Worm (Caenorhabditis elegans) whole organism, L4 larva: ENCODE measurements around the gene F17H10.1.

Experiments
- F49E8.2 ChIP-seq: sonication (generic microtip); optimal IDR thresholded peaks from 2 replicates; lab custom pipeline; 2016; ENCODE audit warnings: missing compliant biosample characterization, mild to moderate bottlenecking, missing genetic modification characterization, borderline replicate concordance
- R02D3.7 ChIP-seq: fragments of 150-350 bp; sonication (generic microtip); optimal IDR thresholded peaks from 3 replicates; lab custom pipeline; 2014; ENCODE audit warnings: missing biosample characterization, missing genetic modification characterization
- T20F7.1 ChIP-seq: fragments of 200-800 bp; sonication (Bioruptor generic); optimal IDR thresholded peaks from 2 replicates; lab custom pipeline; 2018; ENCODE audit warnings: mild to moderate bottlenecking, missing genetic modification characterization, missing compliant biosample characterization
- T26A8.4 ChIP-seq: fragments of 200-800 bp; sonication (Bioruptor generic); IDR thresholded peaks from 2 replicates; pipeline ENCODE4 v1.3.6; 2022; ENCODE audit warnings: missing genetic modification characterization, missing compliant biosample characterization
- Y48G9A.11 ChIP-seq: fragments of 200-800 bp; sonication (Bioruptor generic); IDR thresholded peaks from 2 replicates; pipeline ENCODE4 v1.3.6; 2022; ENCODE audit warnings: missing genetic modification reagents, missing genetic modification characterization, missing compliant biosample characterization
- Y5F2A.4 ChIP-seq: fragments of 200-800 bp; sonication (Bioruptor generic); optimal IDR thresholded peaks from 2 replicates; lab custom pipeline; 2018; ENCODE audit warnings: mild to moderate bottlenecking, missing genetic modification characterization, missing compliant biosample characterization
- Y75B8A.6 ChIP-seq: fragments of 200-800 bp; sonication (Bioruptor generic); IDR thresholded peaks from 2 replicates; pipeline ENCODE4 v1.3.6; 2022; ENCODE audit warnings: missing genetic modification reagents, missing genetic modification characterization, missing compliant biosample characterization
- ZK337.2 ChIP-seq: fragments of 200-800 bp; sonication (Bioruptor generic); IDR thresholded peaks from 2 replicates; pipeline ENCODE4 v1.3.6; 2022; ENCODE audit warnings: missing genetic modification reagents, missing genetic modification characterization, missing compliant biosample characterization
- aha-1 ChIP-seq: fragments of 150-350 bp; peaks from one replicate; lab custom pipeline; 2014; ENCODE audit warnings: missing biosample characterization, missing genetic modification characterization
- ama-1 ChIP-seq: fragments of 150-350 bp; optimal IDR thresholded peaks from 2 replicates; lab custom pipeline; 2014; ENCODE audit warnings: inconsistent platforms, mixed read lengths
- ceh-28 ChIP-seq: fragments of 150-350 bp; optimal IDR thresholded peaks from 2 replicates; lab custom pipeline; 2014; ENCODE audit warnings: missing biosample characterization, missing genetic modification reagents, missing genetic modification characterization
- ceh-82 ChIP-seq: sonication (generic microtip); optimal IDR thresholded peaks from 2 replicates; lab custom pipeline; 2017; ENCODE audit warnings: missing biosample characterization, missing genetic modification characterization
- ces-1 ChIP-seq: fragments of 150-350 bp; sonication (generic microtip); optimal IDR thresholded peaks from 4 replicates; lab custom pipeline; 2014; ENCODE audit warnings: missing biosample characterization, missing genetic modification reagents, missing genetic modification characterization
- cey-2 ChIP-seq: sonication (generic microtip); optimal IDR thresholded peaks from 3 replicates; lab custom pipeline; 2017; ENCODE audit warnings: missing genetic modification characterization, mild to moderate bottlenecking, missing compliant biosample characterization, antibody characterized with exemption, borderline replicate concordance; ENCODE audit not compliant: insufficient read depth
- ctbp-1 ChIP-seq: fragments of 200-800 bp; sonication (Bioruptor generic); IDR thresholded peaks from 2 replicates; pipeline ENCODE4 v1.3.6; 2022; ENCODE audit warnings: missing genetic modification reagents, missing genetic modification characterization, missing compliant biosample characterization
- daf-19 ChIP-seq: fragments of 200-800 bp; sonication (Bioruptor generic); conservative IDR thresholded peaks from 2 replicates; pipeline ENCODE4 v1.3.6; 2022; ENCODE audit warnings: missing genetic modification characterization, missing compliant biosample characterization
- daf-8 ChIP-seq: fragments of 200-800 bp; sonication (Bioruptor generic); IDR thresholded peaks from 2 replicates; pipeline ENCODE4 v1.3.6; 2022; ENCODE audit warnings: missing genetic modification characterization, missing compliant biosample characterization
- dmd-8 ChIP-seq: fragments of 200-800 bp; sonication (Bioruptor generic); IDR thresholded peaks from 2 replicates; pipeline ENCODE4 v1.3.6; 2022; ENCODE audit warnings: missing genetic modification characterization, missing compliant biosample characterization
- duxl-1 ChIP-seq: sonication (generic microtip); optimal IDR thresholded peaks from 2 replicates; lab custom pipeline; 2016; ENCODE audit warnings: mild to moderate bottlenecking, missing genetic modification characterization, moderate library complexity, missing compliant biosample characterization; ENCODE audit not compliant: poor library complexity
- dve-1 ChIP-seq: sonication (generic microtip); optimal IDR thresholded peaks from 2 replicates; lab custom pipeline; 2017; ENCODE audit warnings: antibody characterized with exemption, mild to moderate bottlenecking, missing genetic modification characterization, missing compliant biosample characterization; ENCODE audit not compliant: insufficient read depth
- egl-27 ChIP-seq: sonication (generic microtip); optimal IDR thresholded peaks from 3 replicates; lab custom pipeline; 2017; ENCODE audit warnings: missing biosample characterization, missing genetic modification reagents, missing genetic modification characterization
- fkh-10 ChIP-seq: fragments of 150-350 bp; optimal IDR thresholded peaks from 2 replicates; lab custom pipeline; 2014; ENCODE audit warnings: missing biosample characterization, missing genetic modification reagents, missing genetic modification characterization
- gei-8 ChIP-seq: fragments of 200-800 bp; sonication (Bioruptor generic); optimal IDR thresholded peaks from 2 replicates; lab custom pipeline; 2018; ENCODE audit warnings: mild to moderate bottlenecking, missing genetic modification characterization, missing compliant biosample characterization
- hlh-30 ChIP-seq: sonication (generic microtip); optimal IDR thresholded peaks from 2 replicates; lab custom pipeline; 2017; ENCODE audit warnings: antibody characterized with exemption, mild to moderate bottlenecking, missing genetic modification characterization, missing compliant biosample characterization; ENCODE audit not compliant: insufficient read depth
- lin-1 ChIP-seq: fragments of 200-800 bp; sonication (Bioruptor generic); IDR thresholded peaks from 2 replicates; pipeline ENCODE4 v1.3.6; 2022; ENCODE audit warnings: missing genetic modification reagents, missing genetic modification characterization, missing compliant biosample characterization
- lin-13 ChIP-seq: fragments of 150-350 bp; optimal IDR thresholded peaks from 2 replicates; lab custom pipeline; 2014; ENCODE audit warnings: missing biosample characterization, missing genetic modification reagents, missing genetic modification characterization
- lin-29 ChIP-seq: fragments of 200-800 bp; sonication (Bioruptor generic); IDR thresholded peaks from 2 replicates; pipeline ENCODE4 v1.3.6; 2022; ENCODE audit warnings: missing genetic modification reagents, missing genetic modification characterization, missing compliant biosample characterization
- lsy-2 ChIP-seq, 2 experiments: fragments of 150-350 bp in 1 of 2; sonication (generic microtip) in 1 of 2; optimal IDR thresholded peaks; 2 replicates each; lab custom pipeline; 2014 to 2017; ENCODE audit warnings: missing biosample characterization in 2 of 2, missing genetic modification characterization in 2 of 2
- madf-5 ChIP-seq, 2 experiments: fragments of 200-800 bp; sonication (Bioruptor generic); IDR thresholded peaks; 2 replicates each; pipeline ENCODE4 v1.3.6; 2022; ENCODE audit warnings: missing compliant biosample characterization in 2 of 2, missing genetic modification characterization in 2 of 2
- madf-9 ChIP-seq: fragments of 200-800 bp; sonication (Bioruptor generic); conservative IDR thresholded peaks from 2 replicates; pipeline ENCODE4 v1.3.6; 2022; ENCODE audit warnings: missing genetic modification reagents, missing genetic modification characterization, missing compliant biosample characterization
- mdt-29 ChIP-seq: fragments of 200-800 bp; sonication (Bioruptor generic); IDR thresholded peaks from 2 replicates; pipeline ENCODE4 v1.3.6; 2022; ENCODE audit warnings: missing genetic modification reagents, missing genetic modification characterization, missing compliant biosample characterization
- mxl-2 ChIP-seq: fragments of 200-800 bp; sonication (Bioruptor generic); conservative IDR thresholded peaks from 2 replicates; pipeline ENCODE4 v1.3.6; 2022; ENCODE audit warnings: missing genetic modification reagents, missing genetic modification characterization, missing compliant biosample characterization
- mxl-3 ChIP-seq: fragments of 200-800 bp; sonication (Bioruptor generic); optimal IDR thresholded peaks from 2 replicates; lab custom pipeline; 2018; ENCODE audit warnings: mild to moderate bottlenecking, missing genetic modification characterization, missing compliant biosample characterization
- nhr-102 ChIP-seq: sonication (generic microtip); optimal IDR thresholded peaks from 2 replicates; lab custom pipeline; 2016; ENCODE audit warnings: mild to moderate bottlenecking, missing genetic modification characterization, moderate library complexity, missing compliant biosample characterization
- nhr-11 ChIP-seq: fragments of 150-350 bp; optimal IDR thresholded peaks from 2 replicates; lab custom pipeline; 2014; ENCODE audit warnings: missing biosample characterization, missing genetic modification characterization
- nhr-111 ChIP-seq: fragments of 200-800 bp; sonication (Bioruptor generic); optimal IDR thresholded peaks from 2 replicates; lab custom pipeline; 2018; ENCODE audit warnings: mild to moderate bottlenecking, missing genetic modification characterization, missing compliant biosample characterization
- nhr-237 ChIP-seq: sonication (generic microtip); optimal IDR thresholded peaks from 2 replicates; lab custom pipeline; 2017; ENCODE audit warnings: missing biosample characterization, missing genetic modification characterization
- nhr-28 ChIP-seq: fragments of 150-350 bp; optimal IDR thresholded peaks from 2 replicates; lab custom pipeline; 2014; ENCODE audit warnings: missing biosample characterization, missing genetic modification characterization
- nhr-42 ChIP-seq: fragments of 200-800 bp; sonication (Bioruptor generic); IDR thresholded peaks from 2 replicates; pipeline ENCODE4 v1.3.6; 2022; ENCODE audit warnings: missing genetic modification characterization, missing compliant biosample characterization
- nhr-77 ChIP-seq: fragments of 150-350 bp; optimal IDR thresholded peaks from 2 replicates; lab custom pipeline; 2014; ENCODE audit warnings: missing biosample characterization, missing genetic modification characterization
- pha-4 ChIP-seq, 2 experiments: fragments of 150-350 bp in 1 of 2; fragments of 200-800 bp in 1 of 2; sonication (Bioruptor generic) in 1 of 2; IDR thresholded peaks in 1 of 2; optimal IDR thresholded peaks in 1 of 2; 2 replicates each; pipeline versions ENCODE4 v1.3.6 to Lab custom; 2014 to 2022; ENCODE audit warnings: missing genetic modification characterization in 2 of 2, missing genetic modification reagents in 2 of 2, missing biosample characterization in 1 of 2, missing compliant biosample characterization in 1 of 2
- php-3 ChIP-seq: fragments of 200-800 bp; sonication (Bioruptor generic); IDR thresholded peaks from 2 replicates; pipeline ENCODE4 v1.3.6; 2022; ENCODE audit warnings: missing genetic modification reagents, missing genetic modification characterization, missing compliant biosample characterization
- saeg-2 ChIP-seq: fragments of 200-800 bp; sonication (Bioruptor generic); IDR thresholded peaks from 2 replicates; pipeline ENCODE4 v1.3.6; 2022; ENCODE audit warnings: missing genetic modification reagents, missing genetic modification characterization, missing compliant biosample characterization
- sdz-12 ChIP-seq: fragments of 200-800 bp; sonication (Bioruptor generic); optimal IDR thresholded peaks from 2 replicates; lab custom pipeline; 2018; ENCODE audit warnings: mild to moderate bottlenecking, missing genetic modification characterization, missing compliant biosample characterization
- snpc-1.2 ChIP-seq: fragments of 200-800 bp; sonication (Bioruptor generic); IDR thresholded peaks from 2 replicates; pipeline ENCODE4 v1.3.6; 2022; ENCODE audit warnings: missing genetic modification reagents, missing genetic modification characterization, missing compliant biosample characterization
- spr-3 ChIP-seq: fragments of 200-800 bp; sonication (Bioruptor generic); optimal IDR thresholded peaks from 2 replicates; lab custom pipeline; 2018; ENCODE audit warnings: mild to moderate bottlenecking, missing genetic modification characterization, missing compliant biosample characterization
- tag-97 ChIP-seq: fragments of 200-800 bp; sonication (Bioruptor generic); IDR thresholded peaks from 2 replicates; pipeline ENCODE4 v1.3.6; 2022; ENCODE audit warnings: missing genetic modification characterization, missing compliant biosample characterization
- unc-130 ChIP-seq: sonication (generic microtip); optimal IDR thresholded peaks from 2 replicates; lab custom pipeline; 2016; ENCODE audit warnings: missing genetic modification reagents, missing genetic modification characterization, missing compliant biosample characterization
- unc-62 ChIP-seq, 3 experiments: fragments of 150-350 bp in 1 of 3; sonication (generic microtip); optimal IDR thresholded peaks in 2 of 3; peaks in 1 of 3; 1 replicate in 1 of 3; 2 replicates in 2 of 3; lab custom pipeline; 2014 to 2017; ENCODE audit warnings: missing biosample characterization in 3 of 3, missing genetic modification characterization in 3 of 3, missing genetic modification reagents in 3 of 3, missing genotype in 1 of 3
- vab-7 ChIP-seq: fragments of 200-800 bp; sonication (Bioruptor generic); IDR thresholded peaks from 2 replicates; pipeline ENCODE4 v1.3.6; 2022; ENCODE audit warnings: missing genetic modification reagents, missing genetic modification characterization, missing compliant biosample characterization

Gene F17H10.1

ce11 chrX:13104966-13105365 lies at the start of gene F17H10.1:
Gene F17H10.1, plus strand, starts transcription at chrX:13105241.
- TF ChIP-seq aha-1 (tag; lab: Kevin White, UChicago) (peak; percentile 98), pha-4 (GFP tag; IDR thresholded peaks at IDR 0.05; lab: Robert Waterston, UW) (no peak), pha-4 (tag; optimal IDR thresholded peaks at IDR 0.05; lab: Kevin White, UChicago) (no peak), ZK337.2 (GFP tag; lab: Robert Waterston, UW) (no peak), mxl-2 (peak; percentile 68), nhr-111 (no peak), dve-1 (tag; lab: Kevin White, UChicago) (peak; percentile 97), lin-13 (GFP tag; lab: Kevin White, UChicago) (peak; percentile 67), saeg-2 (GFP tag; lab: Robert Waterston, UW) (peak; percentile 50; the same call in 1 of the 2 replicates), R02D3.7 (tag; lab: Kevin White, UChicago) (no peak), ama-1 (lab: Kevin White, UChicago) (no peak), nhr-77 (peak; percentile 84), Y48G9A.11 (GFP tag; lab: Robert Waterston, UW) (no peak), ceh-82 (tag; lab: Kevin White, UChicago) (no peak), madf-5 (GFP tag; IDR thresholded peaks at IDR 0.05; lab: Robert Waterston, UW) (peak in 1 of 2 experiments; percentile 70; a peak in 1 of 4 replicates), madf-9 (GFP tag; lab: Robert Waterston, UW) (peak; percentile 65; the same call in 1 of the 2 replicates), nhr-237 (no peak), nhr-102 (peak; percentile 73), snpc-1.2 (no peak), F49E8.2 (tag; lab: Kevin White, UChicago) (no peak), mdt-29 (GFP tag; lab: Robert Waterston, UW) (peak; percentile 99), php-3 (GFP tag; lab: Robert Waterston, UW) (peak; percentile 82), daf-8 (no peak), unc-62 (GFP tag; optimal IDR thresholded peaks at IDR 0.05 in 1 of 2; lab: Kevin White, UChicago) (no peak), unc-62 (tag; optimal IDR thresholded peaks at IDR 0.05; lab: Kevin White, UChicago) (no peak), vab-7 (GFP tag; lab: Robert Waterston, UW) (no peak), duxl-1 (no peak), spr-3 (GFP tag; lab: Kevin White, UChicago) (no peak), ctbp-1 (GFP tag; lab: Robert Waterston, UW) (peak; percentile 46; the same call in 1 of the 2 replicates), Y5F2A.4 (no peak), fkh-10 (GFP tag; lab: Kevin White, UChicago) (no peak), mxl-3 (GFP tag; lab: Kevin White, UChicago) (peak; percentile 96), hlh-30 (tag; lab: Kevin White, UChicago) (peak; percentile 100), egl-27 (tag; lab: Kevin White, UChicago) (no peak), lin-1 (GFP tag; lab: Robert Waterston, UW) (peak; percentile 90), nhr-42 (no peak), cey-2 (tag; lab: Kevin White, UChicago) (no peak), nhr-28 (peak; percentile 97), lsy-2 (tag; optimal IDR thresholded peaks at IDR 0.05; lab: Kevin White, UChicago) (peak in 1 of 2 experiments; percentile 57), tag-97 (GFP tag; lab: Robert Waterston, UW) (no peak), sdz-12 (GFP tag; lab: Kevin White, UChicago) (no peak), gei-8 (peak; percentile 57), ces-1 (GFP tag; lab: Kevin White, UChicago) (no peak), lin-29 (GFP tag; lab: Robert Waterston, UW) (no peak), T26A8.4 (GFP tag; lab: Robert Waterston, UW) (peak; percentile 73), dmd-8 (GFP tag; lab: Robert Waterston, UW) (no peak), T20F7.1 (GFP tag; lab: Kevin White, UChicago) (peak; percentile 70), Y75B8A.6 (no peak), nhr-11 (tag; lab: Kevin White, UChicago) (peak; percentile 84), daf-19 (no peak), ceh-28 (tag; lab: Kevin White, UChicago) (no peak), unc-130 (no peak)
